Worm (Caenorhabditis elegans): ENCODE results near the gene lat-1.

The lat-1 gene

ce11 chrII:8940362-8940940, 43.8 kb downstream of the lat-1 start, which contains the start of the genes set-17 and T21B10.4 (continued):
- no peak for TF ChIP-seq fkh-2 (tag; optimal IDR thresholded peaks at IDR 0.05)
- no peak for TF ChIP-seq egl-27 (tag; optimal IDR thresholded peaks at IDR 0.05)
- no peak for TF ChIP-seq ceh-9 (tag; optimal IDR thresholded peaks at IDR 0.05)

ce11 chrII:8945167-8945566, 48.5 kb downstream of the lat-1 start:
- TF ChIP-seq nhr-67 (tag; optimal IDR thresholded peaks at IDR 0.05) (no peak), fkh-10 (GFP tag; optimal IDR thresholded peaks at IDR 0.05) (peak; percentile 68)

ce11 chrII:8947391-8947790, 50.8 kb downstream of the lat-1 start, which contains the start of gene cutl-15:
Gene cutl-15 (minus strand): TSS chrII:8947688.
- TF ChIP-seq nhr-11 (tag; optimal IDR thresholded peaks at IDR 0.05), result no peak
- TF ChIP-seq sea-2 (GFP tag; optimal IDR thresholded peaks at IDR 0.05), result no peak
- TF ChIP-seq elt-3 (tag; optimal IDR thresholded peaks at IDR 0.05), result no peak
- no peak for TF ChIP-seq ceh-9 (tag; optimal IDR thresholded peaks at IDR 0.05)
- no peak for TF ChIP-seq nhr-67 (tag; optimal IDR thresholded peaks at IDR 0.05)
- no peak for TF ChIP-seq ceh-82 (tag; optimal IDR thresholded peaks at IDR 0.05)
- no peak for TF ChIP-seq nhr-77 (tag; optimal IDR thresholded peaks at IDR 0.05)
- TF ChIP-seq nhr-25 (tag; optimal IDR thresholded peaks at IDR 0.05), result no peak
- TF ChIP-seq snpc-4 (tag; optimal IDR thresholded peaks at IDR 0.05), result no peak
- TF ChIP-seq lin-15B (tag; optimal IDR thresholded peaks at IDR 0.05), result no peak
- TF ChIP-seq ceh-16 (tag; optimal IDR thresholded peaks at IDR 0.05), result no peak

DNA sequence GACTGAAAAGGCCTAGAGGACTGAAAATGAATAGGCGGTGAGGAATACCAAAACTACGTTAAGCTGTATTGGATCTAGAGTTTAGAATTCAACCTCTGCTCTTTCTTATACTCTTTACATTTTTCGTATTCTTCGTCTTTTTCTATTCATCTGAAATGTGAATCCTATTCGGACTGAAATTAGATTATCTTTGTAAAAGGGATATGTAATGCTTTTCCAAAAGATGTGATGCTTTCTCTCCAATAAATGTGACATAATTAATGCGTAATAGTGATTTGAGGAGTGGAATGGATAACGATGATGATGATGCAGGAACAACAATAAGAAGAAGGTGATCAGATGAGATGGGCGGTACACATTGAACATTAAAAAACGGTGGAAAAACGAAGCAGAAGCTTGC, 52.0 kb downstream of the lat-1 start:
- TF ChIP-seq fos-1 (tag; optimal IDR thresholded peaks at IDR 0.05), result no peak
- TF ChIP-seq nhr-25 (tag; optimal IDR thresholded peaks at IDR 0.05), result no peak
- no peak for TF ChIP-seq aly-2 (tag; optimal IDR thresholded peaks at IDR 0.05)
- TF ChIP-seq ceh-28 (tag; optimal IDR thresholded peaks at IDR 0.05), result no peak

DNA sequence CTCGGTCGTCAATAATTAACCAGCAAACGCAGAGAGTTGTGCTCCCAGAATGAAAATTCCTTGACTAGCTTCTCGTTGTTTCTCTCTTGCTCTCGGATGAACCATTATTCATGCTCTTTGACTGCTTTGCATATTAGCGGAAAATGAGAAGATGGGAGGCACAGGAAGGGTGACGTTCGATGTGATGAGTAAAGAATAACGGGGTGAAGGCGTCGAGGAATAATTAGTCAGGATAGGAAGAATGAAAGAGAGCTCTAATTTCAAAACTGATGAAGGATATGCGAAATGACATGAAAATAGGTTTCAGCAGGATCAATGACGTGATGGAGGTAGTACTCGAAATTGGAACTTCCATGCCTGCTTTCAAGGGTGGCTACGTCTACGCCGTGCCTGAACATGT, 54.6 kb downstream of the lat-1 start:
- TF ChIP-seq nhr-12 (tag; optimal IDR thresholded peaks at IDR 0.05), result no peak
- TF ChIP-seq elt-3 (tag; optimal IDR thresholded peaks at IDR 0.05), result no peak
- no peak for TF ChIP-seq zag-1 (tag; optimal IDR thresholded peaks at IDR 0.05)
- no peak for TF ChIP-seq elt-2 (tag; optimal IDR thresholded peaks at IDR 0.05)
- TF ChIP-seq elt-1 (tag; optimal IDR thresholded peaks at IDR 0.05), result no peak

DNA sequence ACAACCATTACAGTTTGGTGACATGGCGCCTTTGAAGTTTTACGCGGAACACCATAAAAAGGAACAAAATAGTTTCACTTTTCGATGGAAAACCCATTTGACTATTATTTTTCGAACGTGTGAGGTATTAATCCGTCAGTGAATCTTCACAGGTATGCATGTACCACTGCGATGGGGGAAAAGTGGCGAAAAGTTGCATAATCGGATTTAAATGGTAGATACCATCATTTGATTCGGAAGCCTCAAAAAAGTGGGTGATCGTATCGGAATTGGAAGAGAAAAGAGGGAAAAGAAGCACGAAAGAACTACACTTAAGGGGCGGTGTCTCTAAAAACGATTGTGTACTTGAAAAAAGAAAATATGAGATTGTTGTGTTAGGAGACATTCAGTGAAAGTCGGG, 57.1 kb downstream of the lat-1 start:
- TF ChIP-seq nhr-237 (tag; optimal IDR thresholded peaks at IDR 0.05), result no peak
- no peak for TF ChIP-seq unc-39 (tag; optimal IDR thresholded peaks at IDR 0.05)
- no peak for TF ChIP-seq skn-1 (tag; optimal IDR thresholded peaks at IDR 0.05)
- TF ChIP-seq tbx-2 (tag; optimal IDR thresholded peaks at IDR 0.05), result no peak
- peak; percentile 64 for TF ChIP-seq elt-1 (tag; optimal IDR thresholded peaks at IDR 0.05)
- TF ChIP-seq lin-15B (tag; optimal IDR thresholded peaks at IDR 0.05), result no peak
- TF ChIP-seq unc-62 (GFP tag; optimal IDR thresholded peaks at IDR 0.05), result no peak
- TF ChIP-seq daf-12 (tag; optimal IDR thresholded peaks at IDR 0.05), result no peak
- no peak for TF ChIP-seq nhr-67 (tag; optimal IDR thresholded peaks at IDR 0.05)
- TF ChIP-seq nhr-25 (tag; optimal IDR thresholded peaks at IDR 0.05), result peak; percentile 8
- no peak for TF ChIP-seq mdl-1 (tag; optimal IDR thresholded peaks at IDR 0.05)
- TF ChIP-seq nhr-12 (tag; optimal IDR thresholded peaks at IDR 0.05), result no peak
- TF ChIP-seq fkh-2 (tag; optimal IDR thresholded peaks at IDR 0.05), result no peak
- no peak for TF ChIP-seq lin-39 (tag; optimal IDR thresholded peaks at IDR 0.05)
- no peak for TF ChIP-seq eor-1 (tag; optimal IDR thresholded peaks at IDR 0.05)
- TF ChIP-seq R02D3.7 (tag; optimal IDR thresholded peaks at IDR 0.05), result no peak
- no peak for TF ChIP-seq nhr-77 (tag; optimal IDR thresholded peaks at IDR 0.05)
- TF ChIP-seq ceh-16 (tag; optimal IDR thresholded peaks at IDR 0.05), result no peak

- no peak for TF ChIP-seq ceh-82 (tag; optimal IDR thresholded peaks at IDR 0.05)
- no peak for TF ChIP-seq nhr-28 (tag; optimal IDR thresholded peaks at IDR 0.05)
- TF ChIP-seq mml-1 (tag; optimal IDR thresholded peaks at IDR 0.05), result no peak
- no peak for TF ChIP-seq skn-1 (tag; optimal IDR thresholded peaks at IDR 0.05)
- no peak for TF ChIP-seq elt-2 (tag; optimal IDR thresholded peaks at IDR 0.05)
- no peak for TF ChIP-seq nhr-12 (tag; optimal IDR thresholded peaks at IDR 0.05)
- no peak for TF ChIP-seq tbx-2 (tag; optimal IDR thresholded peaks at IDR 0.05)
- TF ChIP-seq zag-1 (tag; optimal IDR thresholded peaks at IDR 0.05), result no peak
- TF ChIP-seq ama-1 (optimal IDR thresholded peaks at IDR 0.05), result no peak
- no peak for TF ChIP-seq eor-1 (tag; optimal IDR thresholded peaks at IDR 0.05)
- TF ChIP-seq nhr-25 (tag; optimal IDR thresholded peaks at IDR 0.05), result no peak
- TF ChIP-seq ceh-9 (tag; optimal IDR thresholded peaks at IDR 0.05), result no peak
Measured at ce11 chrII:8956896-8957295, 60.3 kb downstream of the lat-1 start.
